Fruit fly (Drosophila melanogaster) whole organism, embryonic: ENCODE data around the gene Chro.
A peak's percentile ranks its signal among the peaks of the same experiment; 100 is the strongest.

Source experiments
- CG10147 ChIP-seq: fragments of 200-800 bp; sonication (Bioruptor generic); optimal IDR thresholded peaks from 2 replicates; lab custom pipeline; 2019; ENCODE audit warnings: missing biosample characterization, mild to moderate bottlenecking, missing genetic modification characterization, moderate library complexity
- CG12104 ChIP-seq: fragments of 200-800 bp; sonication (Bioruptor generic); optimal IDR thresholded peaks from 3 replicates; lab custom pipeline; 2016; ENCODE audit warnings: missing biosample characterization, missing genetic modification characterization
- CG12299 ChIP-seq: fragments of 200-800 bp; sonication (Bioruptor generic); optimal IDR thresholded peaks from 2 replicates; lab custom pipeline; 2018; ENCODE audit warnings: missing biosample characterization, mild to moderate bottlenecking, missing genetic modification characterization
- CG15073 ChIP-seq: fragments of 200-800 bp; sonication (Bioruptor generic); optimal IDR thresholded peaks from 2 replicates; lab custom pipeline; 2016; ENCODE audit warnings: missing biosample characterization, missing genetic modification characterization
- CG15269 ChIP-seq: fragments of 200-800 bp; sonication (Bioruptor generic); optimal IDR thresholded peaks from 2 replicates; lab custom pipeline; 2018; ENCODE audit warnings: missing biosample characterization, mild to moderate bottlenecking, missing genetic modification characterization, moderate library complexity
- CG17328 ChIP-seq: fragments of 200-800 bp; sonication (Bioruptor generic); IDR thresholded peaks from 2 replicates; pipeline ENCODE4 v1.3.6; 2022; ENCODE audit warnings: missing biosample characterization, missing genetic modification characterization
- CG1792 ChIP-seq: fragments of 200-800 bp; sonication (Bioruptor generic); optimal IDR thresholded peaks from 2 replicates; lab custom pipeline; 2016; ENCODE audit warnings: missing biosample characterization, missing genetic modification characterization
- CG18262 ChIP-seq: fragments of 200-800 bp; optimal IDR thresholded peaks from 3 replicates; lab custom pipeline; 2019; ENCODE audit warnings: missing biosample characterization, mild to moderate bottlenecking, missing genetic modification characterization, moderate library complexity
- CG2202 ChIP-seq: fragments of 200-800 bp; sonication (Bioruptor generic); optimal IDR thresholded peaks from 2 replicates; lab custom pipeline; 2018; ENCODE audit warnings: missing biosample characterization, mild to moderate bottlenecking, missing genetic modification characterization
- CG2875 ChIP-seq: fragments of 200-800 bp; sonication (Bioruptor generic); optimal IDR thresholded peaks from 2 replicates; lab custom pipeline; 2017; ENCODE audit warnings: missing biosample characterization, mild to moderate bottlenecking, missing genetic modification characterization, missing genetic modification reagents
- CG31441 ChIP-seq: fragments of 200-800 bp; sonication (Bioruptor generic); IDR thresholded peaks from 2 replicates; pipeline ENCODE4 v1.3.6; 2022; ENCODE audit warnings: missing biosample characterization, missing genetic modification characterization
- CG32772 ChIP-seq: fragments of 200-800 bp; sonication (Bioruptor generic); IDR thresholded peaks from 2 replicates; pipeline ENCODE4 v1.3.6; 2022; ENCODE audit warnings: missing biosample characterization, missing genetic modification characterization
- CG3281 ChIP-seq: fragments of 200-800 bp; sonication (Bioruptor generic); optimal IDR thresholded peaks from 3 replicates; lab custom pipeline; 2017; ENCODE audit warnings: missing biosample characterization, mild to moderate bottlenecking, missing genetic modification characterization
- CG3407 ChIP-seq: fragments of 200-800 bp; sonication (Bioruptor generic); optimal IDR thresholded peaks from 2 replicates; lab custom pipeline; 2018; ENCODE audit warnings: missing biosample characterization, mild to moderate bottlenecking, missing genetic modification characterization
- CG6765 ChIP-seq: fragments of 200-800 bp; sonication (Bioruptor generic); optimal IDR thresholded peaks from 3 replicates; lab custom pipeline; 2017; ENCODE audit warnings: missing biosample characterization, mild to moderate bottlenecking, missing genetic modification characterization
- CG6813 ChIP-seq: fragments of 200-800 bp; sonication (Bioruptor generic); optimal IDR thresholded peaks from 2 replicates; lab custom pipeline; 2017; ENCODE audit warnings: missing biosample characterization, missing genetic modification characterization, mild to moderate bottlenecking, moderate library complexity, missing genetic modification reagents
- CG6854 ChIP-seq: fragments of 200-800 bp; sonication (Bioruptor generic); optimal IDR thresholded peaks from 3 replicates; lab custom pipeline; 2017; ENCODE audit warnings: missing biosample characterization, mild to moderate bottlenecking, missing genetic modification characterization
- CG7839 ChIP-seq: fragments of 200-800 bp; sonication (Bioruptor generic); optimal IDR thresholded peaks from 3 replicates; lab custom pipeline; 2018; ENCODE audit warnings: missing biosample characterization, mild to moderate bottlenecking, missing genetic modification characterization, moderate library complexity
- CG8388 ChIP-seq: fragments of 200-800 bp; sonication (Bioruptor generic); optimal IDR thresholded peaks from 2 replicates; lab custom pipeline; 2019; ENCODE audit warnings: missing biosample characterization, mild to moderate bottlenecking, missing genetic modification characterization, moderate library complexity
- CTCF ChIP-seq: fragments of 200-800 bp; sonication (Bioruptor generic); optimal IDR thresholded peaks from 2 replicates; lab custom pipeline; 2017; ENCODE audit warnings: missing biosample characterization, mild to moderate bottlenecking, missing genetic modification characterization, moderate library complexity
- Camta ChIP-seq: fragments of 200-800 bp; sonication (Bioruptor generic); optimal IDR thresholded peaks from 2 replicates; lab custom pipeline; 2016; ENCODE audit warnings: missing biosample characterization, missing genetic modification characterization
- Deaf1 ChIP-seq: fragments of 200-800 bp; optimal IDR thresholded peaks from 3 replicates; lab custom pipeline; 2019; ENCODE audit warnings: missing biosample characterization, mild to moderate bottlenecking, missing genetic modification characterization, moderate library complexity
- E2f2 ChIP-seq: fragments of 200-800 bp; sonication (Bioruptor generic); IDR thresholded peaks from 2 replicates; pipeline ENCODE4 v1.3.6; 2022; ENCODE audit warnings: missing biosample characterization, missing genetic modification characterization
- ERR ChIP-seq: fragments of 200-800 bp; sonication (Bioruptor generic); optimal IDR thresholded peaks from 2 replicates; lab custom pipeline; 2016; ENCODE audit warnings: missing biosample characterization, missing genetic modification characterization
- HLHmδ ChIP-seq: fragments of 200-800 bp; sonication (Bioruptor generic); optimal IDR thresholded peaks from 2 replicates; lab custom pipeline; 2018; ENCODE audit warnings: missing biosample characterization, mild to moderate bottlenecking, missing genetic modification characterization, moderate library complexity
- Med ChIP-seq: fragments of 200-800 bp; sonication (Bioruptor generic); peaks from one replicate; lab custom pipeline; 2016; ENCODE audit warnings: missing biosample characterization, missing genetic modification characterization, mild to moderate bottlenecking, inconsistent platforms, moderate library complexity
- NFAT ChIP-seq: fragments of 200-800 bp; sonication (Bioruptor generic); IDR thresholded peaks from 2 replicates; pipeline ENCODE4 v1.3.6; 2022; ENCODE audit warnings: missing biosample characterization, missing genetic modification characterization
- Nf-YC ChIP-seq: fragments of 200-800 bp; optimal IDR thresholded peaks from 3 replicates; lab custom pipeline; 2019; ENCODE audit warnings: missing biosample characterization, mild to moderate bottlenecking, missing genetic modification characterization, moderate library complexity
- Rx ChIP-seq: fragments of 200-800 bp; sonication (Bioruptor generic); IDR thresholded peaks from 2 replicates; pipeline ENCODE4 v1.3.6; 2022; ENCODE audit warnings: missing biosample characterization, missing genetic modification characterization
- Sin3A ChIP-seq: fragments of >200 bp; optimal IDR thresholded peaks from 2 replicates; lab custom pipeline; 2018
- Spps ChIP-seq: fragments of 200-800 bp; sonication (Bioruptor generic); optimal IDR thresholded peaks from 2 replicates; lab custom pipeline; 2018; ENCODE audit warnings: missing biosample characterization, mild to moderate bottlenecking, missing genetic modification characterization
- Sry-δ ChIP-seq: fragments of 200-800 bp; sonication (Bioruptor generic); optimal IDR thresholded peaks from 2 replicates; lab custom pipeline; 2016; ENCODE audit warnings: missing biosample characterization, missing genetic modification characterization
- Ssrp ChIP-seq: fragments of 200-800 bp; sonication (Bioruptor generic); optimal IDR thresholded peaks from 2 replicates; lab custom pipeline; 2018; ENCODE audit warnings: missing biosample characterization, mild to moderate bottlenecking, missing genetic modification characterization, moderate library complexity
- Stat92E ChIP-seq, 3 experiments: fragments of >200 bp in 2 of 3; fragments of 200-800 bp in 1 of 3; sonication (Bioruptor generic) in 1 of 3; optimal IDR thresholded peaks; 2 replicates each; lab custom pipeline; 2017 to 2019; ENCODE audit warnings: missing biosample characterization in 3 of 3, missing genetic modification characterization in 3 of 3, mild to moderate bottlenecking in 1 of 3, moderate library complexity in 1 of 3
- ato ChIP-seq: fragments of 200-800 bp; sonication (Bioruptor generic); IDR thresholded peaks from 2 replicates; pipeline ENCODE4 v1.3.6; 2022; ENCODE audit warnings: missing biosample characterization, missing genetic modification characterization; ENCODE audit not compliant: partially characterized antibody
- chinmo ChIP-seq: fragments of 200-800 bp; sonication (Bioruptor generic); IDR thresholded peaks from 4 replicates; pipeline ENCODE4 v1.3.6; 2022; ENCODE audit warnings: missing biosample characterization, missing genetic modification characterization; ENCODE audit not compliant: partially characterized antibody
- chm ChIP-seq: fragments of 200-800 bp; sonication (Bioruptor generic); IDR thresholded peaks from 2 replicates; pipeline ENCODE4 v1.3.6; 2022; ENCODE audit warnings: missing biosample characterization, missing genetic modification characterization
- crol ChIP-seq: fragments of 200-800 bp; sonication (Bioruptor generic); IDR thresholded peaks from 2 replicates; pipeline ENCODE4 v1.3.6; 2022; ENCODE audit warnings: missing biosample characterization, missing genetic modification characterization
- dm ChIP-seq: fragments of 200-800 bp; sonication (Bioruptor generic); optimal IDR thresholded peaks from 3 replicates; lab custom pipeline; 2016; ENCODE audit warnings: missing biosample characterization, missing genetic modification characterization
- gem ChIP-seq: fragments of 200-800 bp; sonication (Bioruptor generic); optimal IDR thresholded peaks from 2 replicates; lab custom pipeline; 2019; ENCODE audit warnings: missing biosample characterization, mild to moderate bottlenecking, missing genetic modification characterization, moderate library complexity
- kni ChIP-seq: fragments of 200-800 bp; sonication (Bioruptor generic); optimal IDR thresholded peaks from 3 replicates; lab custom pipeline; 2017; ENCODE audit warnings: mild to moderate bottlenecking, missing biosample characterization, missing genetic modification reagents, missing genetic modification characterization
- lola ChIP-seq, 3 experiments: fragments of >200 bp in 2 of 3; fragments of 200-800 bp in 1 of 3; sonication (Bioruptor generic) in 1 of 3; optimal IDR thresholded peaks; 2 replicates each; lab custom pipeline; 2017 to 2019; ENCODE audit warnings: missing biosample characterization in 3 of 3, missing genetic modification characterization in 3 of 3, mild to moderate bottlenecking in 1 of 3, moderate library complexity in 1 of 3
- luna ChIP-seq: fragments of 200-800 bp; sonication (Bioruptor generic); optimal IDR thresholded peaks from 2 replicates; lab custom pipeline; 2016; ENCODE audit warnings: missing biosample characterization, missing genetic modification characterization
- mirr ChIP-seq: fragments of 200-800 bp; sonication (Bioruptor generic); optimal IDR thresholded peaks from 3 replicates; lab custom pipeline; 2018; ENCODE audit warnings: missing biosample characterization, mild to moderate bottlenecking, missing genetic modification characterization
- nerfin-2 ChIP-seq: fragments of 200-800 bp; sonication (Bioruptor generic); IDR thresholded peaks from 2 replicates; pipeline ENCODE4 v1.3.6; 2022; ENCODE audit warnings: missing biosample characterization, missing genetic modification characterization; ENCODE audit not compliant: partially characterized antibody
- pros ChIP-seq: fragments of 200-800 bp; sonication (Bioruptor generic); optimal IDR thresholded peaks from 3 replicates; lab custom pipeline; 2019; ENCODE audit warnings: missing biosample characterization, mild to moderate bottlenecking, missing genetic modification characterization, moderate library complexity
- pum ChIP-seq: fragments of 200-800 bp; sonication (Bioruptor generic); optimal IDR thresholded peaks from 2 replicates; lab custom pipeline; 2016; ENCODE audit warnings: missing biosample characterization, missing genetic modification characterization
- ro ChIP-seq: fragments of 200-800 bp; sonication (Bioruptor generic); IDR thresholded peaks from 2 replicates; pipeline ENCODE4 v1.3.6; 2022; ENCODE audit warnings: missing biosample characterization, missing genetic modification characterization
- seq ChIP-seq: fragments of 200-800 bp; sonication (Bioruptor generic); IDR thresholded peaks from 2 replicates; pipeline ENCODE4 v1.3.6; 2022; ENCODE audit warnings: missing biosample characterization, missing genetic modification characterization
- sug ChIP-seq: fragments of 200-800 bp; optimal IDR thresholded peaks from 2 replicates; lab custom pipeline; 2019; ENCODE audit warnings: missing biosample characterization, mild to moderate bottlenecking, missing genetic modification characterization, moderate library complexity
- z ChIP-seq: fragments of 200-800 bp; sonication (Bioruptor generic); IDR thresholded peaks from 3 replicates; pipeline ENCODE4 v1.3.6; 2022; ENCODE audit warnings: missing biosample characterization, missing genetic modification characterization

Gene Chro

DNA sequence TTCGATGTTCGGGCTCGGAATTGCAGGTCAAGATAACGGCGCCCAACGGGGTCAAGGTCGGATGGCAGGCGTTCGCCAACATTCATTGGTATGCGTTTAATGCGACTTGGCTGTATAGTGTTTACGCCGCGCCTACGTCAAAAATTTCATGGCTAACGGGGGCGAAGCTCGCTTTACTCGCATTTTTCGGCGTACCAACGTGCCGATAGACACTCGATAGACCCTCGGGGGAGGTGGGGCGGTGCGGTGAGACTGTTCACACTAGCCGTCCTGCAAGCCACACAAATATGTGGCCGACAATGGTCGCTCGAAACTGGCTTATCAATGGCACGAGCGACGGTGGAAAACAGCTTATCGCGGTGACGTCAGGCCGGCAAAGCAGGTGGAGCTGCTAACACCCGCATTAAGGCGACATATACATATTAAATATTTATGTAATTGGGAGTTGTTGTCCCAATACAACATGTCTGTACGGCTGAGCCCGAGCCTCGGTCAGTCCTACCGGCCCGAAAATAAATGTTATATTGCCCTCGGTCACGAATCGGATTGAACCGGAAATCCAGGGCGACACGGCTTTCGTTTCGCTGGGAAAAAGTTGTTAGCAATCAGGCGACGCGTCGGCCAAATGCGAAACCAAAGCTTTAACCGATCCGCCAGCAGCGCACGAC lies 9.9 kb upstream of the Chro start (continued):
- TF ChIP-seq HLHmδ (GFP tag; lab: Kevin White, UChicago) (no peak), CG12299 (tag; lab: Kevin White, UChicago) (peak; percentile 24), Stat92E (GFP tag; optimal IDR thresholded peaks at IDR 0.05; lab: Kevin White, UChicago) (no peak), CG3281 (GFP tag; lab: Kevin White, UChicago) (peak; percentile 24), Nf-YC (no peak), CG7839 (no peak), chinmo (GFP tag; lab: Robert Waterston, UW) (no peak), pum (no peak), CG17328 (GFP tag; lab: Robert Waterston, UW) (no peak), CG6854 (no peak), crol (GFP tag; lab: Robert Waterston, UW) (peak; percentile 67), dm (GFP tag; lab: Kevin White, UChicago) (no peak), sug (tag; lab: Kevin White, UChicago) (peak; percentile 36), CG10147 (no peak), ato (GFP tag; lab: Robert Waterston, UW) (no peak), NFAT (GFP tag; lab: Robert Waterston, UW) (no peak), CG8388 (no peak), Rx (no peak), luna (GFP tag; lab: Kevin White, UChicago) (no peak), Ssrp (no peak), Sin3A (lab: Kevin White, UChicago) (no peak), nerfin-2 (GFP tag; lab: Robert Waterston, UW) (no peak), Spps (tag; lab: Kevin White, UChicago) (no peak), lola (GFP tag; optimal IDR thresholded peaks at IDR 0.05; lab: Kevin White, UChicago) (no peak), Deaf1 (tag; lab: Kevin White, UChicago) (peak; percentile 68), mirr (GFP tag; lab: Kevin White, UChicago) (peak; percentile 44), Sry-δ (GFP tag; lab: Kevin White, UChicago) (no peak), CG2202 (no peak), Camta (GFP tag; lab: Kevin White, UChicago) (no peak), E2f2 (GFP tag; lab: Robert Waterston, UW) (no peak), ERR (GFP tag; lab: Kevin White, UChicago) (no peak), CG18262 (tag; lab: Kevin White, UChicago) (no peak), CTCF (GFP tag; lab: Kevin White, UChicago) (no peak), CG6813 (no peak), chm (GFP tag; lab: Robert Waterston, UW) (no peak), CG3407 (GFP tag; lab: Kevin White, UChicago) (no peak), CG2875 (GFP tag; lab: Kevin White, UChicago) (no peak), CG1792 (no peak), CG31441 (GFP tag; lab: Robert Waterston, UW) (no peak), seq (no peak), CG12104 (GFP tag; lab: Kevin White, UChicago) (no peak), gem (peak; percentile 29), CG15073 (GFP tag; lab: Kevin White, UChicago) (no peak), kni (peak; percentile 61), pros (GFP tag; lab: Kevin White, UChicago) (no peak), ro (GFP tag; lab: Robert Waterston, UW) (no peak), CG15269 (no peak), CG6765 (GFP tag; lab: Kevin White, UChicago) (no peak), z (GFP tag; lab: Robert Waterston, UW) (no peak), Med (GFP tag; lab: Kevin White, UChicago) (peak; percentile 63), CG32772 (GFP tag; lab: Robert Waterston, UW) (no peak)
